Fruit fly (Drosophila melanogaster) whole organism: ENCODE results near the gene GABA-B-R2.
"Not testable (repeated sequence)": the region's sequence is repeated elsewhere in the genome, so short reads cannot be mapped to it uniquely, and the experiment has no call there.

Source experiments
- CG8478 ChIP-seq: fragments of >200 bp; optimal IDR thresholded peaks from 2 replicates; lab custom pipeline; 2018; ENCODE audit warnings: inconsistent platforms
- Dll ChIP-seq: fragments of >200 bp; optimal IDR thresholded peaks from 2 replicates; lab custom pipeline; 2017
- EcR ChIP-seq, 2 experiments: fragments of >200 bp; optimal IDR thresholded peaks; 2 replicates each; lab custom pipeline; 2017; ENCODE audit warnings: missing biosample characterization in 2 of 2, missing genetic modification characterization in 2 of 2, missing genetic modification reagents in 2 of 2
- pan ChIP-seq: fragments of >200 bp; optimal IDR thresholded peaks from 2 replicates; lab custom pipeline; 2017
- psq ChIP-seq: fragments of >200 bp; optimal IDR thresholded peaks from 2 replicates; lab custom pipeline; 2017
- usp ChIP-seq: fragments of >200 bp; optimal IDR thresholded peaks from 2 replicates; lab custom pipeline; 2017; ENCODE audit warnings: missing biosample characterization, missing genetic modification characterization, mixed read lengths

The GABA-B-R2 gene

dm6 chr3R:21745887-21746286 lies 29.8 kb downstream of the GABA-B-R2 start:
- TF ChIP-seq usp (no peak), EcR (GFP tag; optimal IDR thresholded peaks at IDR 0.05; lab: Kevin White, UChicago) (no peak), pan (lab: Kevin White, UChicago) (no peak), CG8478 (lab: Kevin White, UChicago) (no peak), Dll (lab: Kevin White, UChicago) (no peak), psq (lab: Kevin White, UChicago) (no peak)

DNA sequence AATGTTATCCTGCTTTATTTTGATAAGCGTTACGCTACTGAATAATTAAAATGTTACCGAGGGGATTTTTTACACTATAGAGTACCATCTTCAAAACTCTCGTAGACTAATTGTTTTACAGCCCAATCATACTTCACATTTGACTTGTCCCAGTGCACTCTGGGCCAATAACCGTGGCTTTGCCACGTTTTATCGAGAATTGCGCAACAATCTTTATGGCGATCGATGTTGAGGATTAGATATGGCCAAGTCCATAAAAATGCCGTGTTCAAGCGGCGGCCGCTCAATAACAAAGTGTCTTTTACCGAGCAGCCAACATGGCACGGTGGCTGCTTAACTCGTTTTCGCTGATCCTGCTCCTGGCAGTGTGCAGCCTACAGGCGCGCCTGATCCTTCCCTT lies 30.7 kb downstream of the GABA-B-R2 start, which contains the start of gene CG31343:
CG31343 (plus strand) TSS at position 279 of the 400 bp plus-strand sequence.
- TF ChIP-seq Dll (lab: Kevin White, UChicago) (no peak), pan (lab: Kevin White, UChicago) (no peak), psq (lab: Kevin White, UChicago) (no peak), CG8478 (lab: Kevin White, UChicago) (no peak), EcR (GFP tag; optimal IDR thresholded peaks at IDR 0.05; lab: Kevin White, UChicago) (no peak), usp (no peak)

- no peak for TF ChIP-seq usp
- TF ChIP-seq pan (lab: Kevin White, UChicago): no peak
- TF ChIP-seq EcR (GFP tag; optimal IDR thresholded peaks at IDR 0.05; lab: Kevin White, UChicago): no peak
- no peak for TF ChIP-seq psq (lab: Kevin White, UChicago)
- TF ChIP-seq CG8478 (lab: Kevin White, UChicago): no peak
- no peak for TF ChIP-seq Dll (lab: Kevin White, UChicago)
Observed at dm6 chr3R:21740766-21741350, 34.8 kb downstream of the GABA-B-R2 start.

DNA sequence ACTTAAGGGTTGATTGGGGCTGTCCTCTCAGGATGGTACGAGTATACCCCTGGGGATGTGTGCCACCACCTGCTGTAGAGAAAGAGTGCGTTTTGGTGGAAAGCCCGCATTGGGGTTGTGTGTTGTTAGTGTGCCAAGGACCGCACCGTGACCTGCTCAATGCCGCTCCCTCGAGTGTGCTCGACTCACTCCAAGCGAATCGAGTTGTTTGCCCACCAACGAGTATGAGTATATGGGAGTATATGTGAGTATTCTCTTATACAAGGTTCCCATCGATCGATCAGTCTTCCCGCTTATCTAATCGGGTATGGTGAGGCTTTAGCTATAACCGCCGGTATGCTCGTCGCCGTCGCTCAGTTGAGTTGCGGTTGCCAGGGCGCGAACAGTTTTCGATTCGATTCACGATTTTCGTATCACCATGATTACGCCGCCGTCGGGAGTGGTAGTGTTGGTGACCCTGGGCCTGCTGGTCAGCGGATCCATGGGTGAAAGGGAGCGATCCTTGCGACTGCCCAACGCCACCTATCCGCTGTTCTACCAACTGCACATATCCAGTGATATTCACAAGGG lies 35.8 kb downstream of the GABA-B-R2 start, which contains the start of gene CG5849:
CG5849 (plus strand) TSS at position 356 of the 570 bp plus-strand sequence.
- TF ChIP-seq usp: no peak
- no peak for TF ChIP-seq EcR (GFP tag; optimal IDR thresholded peaks at IDR 0.05; lab: Kevin White, UChicago)
- no peak for TF ChIP-seq psq (lab: Kevin White, UChicago)

- TF ChIP-seq usp: no peak
- no peak for TF ChIP-seq EcR (GFP tag; optimal IDR thresholded peaks at IDR 0.05; lab: Kevin White, UChicago)
- TF ChIP-seq CG8478 (lab: Kevin White, UChicago): no peak
- TF ChIP-seq psq (lab: Kevin White, UChicago): no peak
- TF ChIP-seq Dll (lab: Kevin White, UChicago): no peak
- TF ChIP-seq pan (lab: Kevin White, UChicago): no peak
Observed at dm6 chr3R:21739010-21739409, 36.6 kb downstream of the GABA-B-R2 start, which contains the start of gene CG34034. Gene CG34034 (minus strand): TSS chr3R:21739110.

DNA sequence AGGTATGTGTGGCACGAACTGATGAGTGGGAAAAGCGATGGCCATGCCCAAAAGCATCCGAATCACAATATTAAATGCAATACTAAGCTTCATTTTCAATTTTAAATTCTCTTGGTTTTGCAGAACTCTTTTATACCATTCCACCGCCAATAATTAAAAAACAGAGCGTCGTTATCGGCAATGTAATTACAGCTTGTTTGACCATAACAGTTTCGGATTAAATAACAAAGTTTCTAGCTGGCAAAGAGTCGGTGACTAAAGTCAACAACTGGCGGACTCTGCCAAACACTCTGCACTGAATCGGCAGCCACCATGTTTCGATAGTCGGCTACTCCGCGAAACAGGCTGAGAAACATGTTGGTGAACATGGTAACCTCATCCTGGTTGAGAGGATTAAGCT lies 38.4 kb downstream of the GABA-B-R2 start, which contains the start of gene CG42870:
CG42870 (minus strand) TSS at position 101 of the 400 bp plus-strand sequence.
- TF ChIP-seq psq (lab: Kevin White, UChicago) (no peak), CG8478 (lab: Kevin White, UChicago) (no peak), pan (lab: Kevin White, UChicago) (no peak), usp (no peak), Dll (lab: Kevin White, UChicago) (no peak), EcR (GFP tag; optimal IDR thresholded peaks at IDR 0.05; lab: Kevin White, UChicago) (no peak)

dm6 chr3R:21736749-21737148 lies 38.9 kb downstream of the GABA-B-R2 start, which contains the start of gene CG42869:
Gene CG42869 (minus strand): TSS chr3R:21736849.
- no peak for TF ChIP-seq CG8478 (lab: Kevin White, UChicago)
- no peak for TF ChIP-seq EcR (GFP tag; optimal IDR thresholded peaks at IDR 0.05; lab: Kevin White, UChicago)
- TF ChIP-seq usp: no peak
- TF ChIP-seq pan (lab: Kevin White, UChicago): no peak
- no peak for TF ChIP-seq Dll (lab: Kevin White, UChicago)
- no peak for TF ChIP-seq psq (lab: Kevin White, UChicago)

DNA sequence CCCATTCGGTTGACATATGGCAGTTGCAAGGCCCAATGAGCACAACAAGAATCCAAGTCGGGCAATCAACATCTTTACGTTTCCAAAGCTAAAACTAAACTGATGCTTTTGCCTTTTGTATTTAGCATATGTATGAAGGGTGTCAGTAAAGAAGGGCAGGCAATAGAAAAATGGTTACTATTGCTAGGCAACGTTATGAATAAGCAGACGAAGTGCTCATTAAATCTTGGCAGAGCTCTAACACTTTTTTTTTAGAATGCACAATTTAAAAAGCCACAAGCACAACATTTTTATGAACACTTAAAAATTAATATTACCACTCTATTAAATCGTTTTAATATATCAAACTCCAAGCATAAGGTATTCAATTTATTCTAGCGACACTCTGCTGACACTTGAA lies 39.4 kb downstream of the GABA-B-R2 start, which contains the start of gene Sfp93F:
Sfp93F (minus strand) TSS at position 101 of the 400 bp plus-strand sequence.
- TF ChIP-seq EcR (GFP tag; optimal IDR thresholded peaks at IDR 0.05; lab: Kevin White, UChicago); Dll (lab: Kevin White, UChicago); pan (lab: Kevin White, UChicago): not testable (repeated sequence)

dm6 chr3R:21732901-21733300 lies 42.7 kb downstream of the GABA-B-R2 start:
- no peak for TF ChIP-seq Dll (lab: Kevin White, UChicago)
- TF ChIP-seq pan (lab: Kevin White, UChicago): no peak
- TF ChIP-seq CG8478 (lab: Kevin White, UChicago): no peak
- TF ChIP-seq EcR (GFP tag; optimal IDR thresholded peaks at IDR 0.05; lab: Kevin White, UChicago): no peak
- no peak for TF ChIP-seq usp
- TF ChIP-seq psq (lab: Kevin White, UChicago): no peak

dm6 chr3R:21731682-21732081 lies 44.0 kb downstream of the GABA-B-R2 start:
- TF ChIP-seq pan (lab: Kevin White, UChicago) (no peak), usp (no peak), Dll (lab: Kevin White, UChicago) (no peak), psq (lab: Kevin White, UChicago) (no peak), CG8478 (lab: Kevin White, UChicago) (no peak), EcR (GFP tag; optimal IDR thresholded peaks at IDR 0.05; lab: Kevin White, UChicago) (no peak)

DNA sequence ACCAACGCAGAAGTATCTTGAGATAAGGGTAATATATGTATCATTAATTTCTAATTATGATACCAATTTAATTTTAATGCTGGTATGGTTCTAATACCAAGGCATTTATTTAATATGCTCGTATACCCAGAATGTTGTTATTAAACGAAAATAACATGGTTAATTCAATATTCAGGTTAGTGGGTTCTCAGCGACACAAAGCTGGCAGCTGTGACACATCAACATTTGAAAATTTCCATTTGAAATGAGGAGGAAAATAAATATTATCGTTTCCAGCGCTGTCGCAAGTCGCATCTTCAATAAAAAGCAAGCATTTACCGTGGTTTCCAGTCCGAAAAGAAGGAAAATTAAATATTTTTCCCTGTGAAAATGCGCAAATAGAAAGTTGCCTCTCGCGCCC lies 44.7 kb downstream of the GABA-B-R2 start:
- TF ChIP-seq pan (lab: Kevin White, UChicago) (no peak), Dll (lab: Kevin White, UChicago) (no peak), EcR (GFP tag; optimal IDR thresholded peaks at IDR 0.05; lab: Kevin White, UChicago) (no peak), usp (no peak), psq (lab: Kevin White, UChicago) (no peak), CG8478 (lab: Kevin White, UChicago) (no peak)
